Fruit fly (Drosophila melanogaster): Measurements from ENCODE around the gene rt.

rt gene

DNA sequence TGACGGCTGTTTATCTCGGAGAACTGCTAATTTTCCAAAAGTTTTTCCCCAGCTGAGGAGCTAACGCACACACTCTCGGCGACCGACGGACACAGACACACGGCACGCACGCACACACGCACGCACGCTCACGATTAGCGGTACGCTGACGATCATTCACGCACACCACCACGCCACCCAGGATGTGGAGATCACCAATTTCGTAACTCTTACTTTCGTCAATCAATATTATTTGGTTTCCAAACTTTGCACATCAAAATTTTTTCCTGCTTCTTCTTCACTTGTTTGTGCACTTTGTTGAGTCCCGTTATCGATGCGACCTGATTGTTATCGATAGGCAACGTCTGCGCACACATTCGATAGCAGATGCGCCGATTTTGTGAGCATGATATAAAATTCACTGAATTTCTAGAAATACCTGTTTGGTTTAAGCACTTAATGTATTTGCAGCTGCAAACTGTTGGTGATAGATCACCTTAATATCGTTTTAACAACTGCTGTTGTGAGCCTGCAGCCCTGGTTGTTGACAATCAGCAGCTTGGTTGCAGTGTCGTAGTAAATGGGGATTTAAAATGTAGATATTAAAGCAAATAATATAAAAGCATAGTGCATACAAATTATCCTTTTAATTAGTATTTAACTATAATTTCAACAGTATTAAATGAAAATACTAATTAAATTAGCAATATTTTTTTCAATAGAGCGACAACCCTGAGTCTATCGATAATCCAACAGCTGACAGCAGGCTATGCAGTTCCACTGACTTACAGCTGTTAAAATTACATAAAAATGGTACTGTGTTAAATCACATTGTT is 25.4 kb downstream of the rt start, which contains the start of the genes CG7394 and Mob2:
CG7394 (plus strand) TSS at position 51 of the 815 bp plus-strand sequence.
Mob2 (minus strand) TSS at position 288 of the 815 bp plus-strand sequence.
- no peak for TF ChIP-seq psq (optimal IDR thresholded peaks at IDR 0.05)
- no peak for TF ChIP-seq insv (optimal IDR thresholded peaks at IDR 0.05)
- TF ChIP-seq Sin3A (optimal IDR thresholded peaks at IDR 0.05): no peak
- no peak for TF ChIP-seq ttk (optimal IDR thresholded peaks at IDR 0.05)
- TF ChIP-seq h (optimal IDR thresholded peaks at IDR 0.05): no peak

DNA sequence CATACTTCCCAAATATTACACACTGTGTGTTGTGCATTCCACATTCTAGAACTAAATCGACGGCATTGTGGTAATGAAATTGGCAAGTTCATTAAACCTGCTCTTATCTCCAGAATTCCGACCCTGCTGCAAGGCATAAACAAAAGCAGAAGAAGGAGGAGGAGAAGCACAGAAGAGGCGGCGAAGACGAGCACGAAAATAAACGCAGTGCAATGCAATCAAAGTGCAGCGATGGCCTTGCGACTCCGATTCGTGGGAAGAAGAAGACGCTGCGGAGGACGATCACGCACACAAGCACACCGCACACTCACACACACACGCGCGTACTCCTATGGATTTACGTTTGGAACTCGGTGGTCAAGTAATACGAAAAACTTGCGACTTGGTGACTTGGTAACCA is 26.7 kb downstream of the rt start:
- TF ChIP-seq h (optimal IDR thresholded peaks at IDR 0.05): no peak
- TF ChIP-seq Myc (optimal IDR thresholded peaks at IDR 0.05): no peak
- TF ChIP-seq ttk (optimal IDR thresholded peaks at IDR 0.05): no peak
- TF ChIP-seq insv (optimal IDR thresholded peaks at IDR 0.05): no peak
- no peak for TF ChIP-seq psq (optimal IDR thresholded peaks at IDR 0.05)
- TF ChIP-seq Sin3A (optimal IDR thresholded peaks at IDR 0.05): no peak

DNA sequence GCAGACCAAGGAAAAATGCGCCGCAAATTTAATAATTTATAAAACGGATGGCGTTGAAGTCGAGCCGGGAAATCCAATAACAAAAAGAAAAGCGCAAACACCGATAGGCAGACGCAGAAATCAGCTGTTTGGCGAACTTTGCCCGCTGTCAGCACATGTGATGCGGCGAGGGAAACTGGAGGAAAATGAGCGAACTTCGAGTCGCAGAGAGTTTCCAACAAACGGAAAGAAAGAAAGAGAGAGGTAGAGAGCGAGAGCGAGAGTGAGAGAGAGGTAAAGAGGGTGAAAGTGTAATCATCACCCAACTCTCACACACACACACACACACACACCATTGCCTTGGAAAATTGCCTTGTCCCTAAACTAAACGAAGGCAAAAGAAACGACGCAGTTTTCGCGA is 30.4 kb downstream of the rt start:
- no peak for TF ChIP-seq ttk (optimal IDR thresholded peaks at IDR 0.05)
- no peak for TF ChIP-seq Sin3A (optimal IDR thresholded peaks at IDR 0.05)

DNA sequence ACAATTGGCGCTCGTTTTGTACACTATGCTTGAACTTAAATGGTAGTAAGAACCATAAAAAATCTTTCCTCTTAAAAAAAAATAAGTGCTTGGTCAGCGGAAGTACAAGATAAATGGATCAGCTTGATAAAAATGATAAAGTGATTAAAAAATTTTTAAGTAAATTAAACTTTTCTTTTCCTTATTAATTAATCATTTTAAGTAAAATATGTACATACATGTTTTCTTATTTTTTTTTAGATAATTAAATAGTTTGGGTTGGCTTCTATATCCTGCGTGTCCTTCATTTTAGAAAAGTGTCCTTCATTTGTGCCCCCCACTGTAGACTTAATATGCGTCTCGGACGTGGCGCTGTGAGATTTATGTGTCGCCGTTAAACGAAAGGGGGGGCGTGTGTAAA is 30.9 kb downstream of the rt start:
- TF ChIP-seq h (optimal IDR thresholded peaks at IDR 0.05) (no peak), psq (optimal IDR thresholded peaks at IDR 0.05) (no peak), Myc (optimal IDR thresholded peaks at IDR 0.05) (no peak), insv (optimal IDR thresholded peaks at IDR 0.05) (no peak), ttk (optimal IDR thresholded peaks at IDR 0.05) (no peak), Sin3A (optimal IDR thresholded peaks at IDR 0.05) (no peak)

DNA sequence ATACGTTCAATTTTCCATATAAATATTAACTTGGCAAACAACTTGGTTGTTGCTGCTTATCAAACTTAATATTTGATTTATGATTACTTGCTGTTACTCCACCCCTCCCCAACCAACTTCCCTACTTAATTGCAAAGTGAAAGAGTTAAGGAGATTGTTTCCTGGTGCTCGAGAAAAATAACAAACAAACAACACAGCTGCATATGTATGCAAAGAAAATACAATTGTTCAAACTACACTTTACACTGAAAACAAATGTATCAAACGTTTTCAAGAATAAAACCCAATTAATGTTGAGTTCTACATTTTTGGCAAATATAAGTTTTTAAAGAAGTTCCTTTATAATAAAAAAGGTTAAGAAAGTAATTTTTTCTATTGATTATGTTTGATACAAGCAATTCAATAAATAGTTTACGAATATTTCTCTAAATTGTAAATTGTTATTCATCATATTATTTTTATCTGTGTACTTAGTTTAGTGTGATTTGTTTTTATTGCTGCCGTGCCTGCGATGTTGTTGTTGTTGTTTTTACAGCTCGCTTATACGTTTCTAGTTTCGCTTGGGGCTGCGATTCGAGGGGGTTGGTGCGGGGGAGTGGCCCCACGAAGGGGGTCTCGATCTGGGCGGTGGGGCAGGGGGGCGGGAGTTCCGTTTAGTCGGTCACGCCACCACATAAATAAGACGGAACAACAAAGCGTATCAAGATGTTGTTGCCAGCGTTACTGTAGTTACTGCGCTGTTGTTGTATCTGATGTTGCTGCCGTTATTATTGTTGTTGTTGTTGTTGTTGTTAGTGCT is 31.7 kb downstream of the rt start:
- TF ChIP-seq Sin3A (optimal IDR thresholded peaks at IDR 0.05) (no peak), Myc (optimal IDR thresholded peaks at IDR 0.05) (no peak), h (optimal IDR thresholded peaks at IDR 0.05) (no peak), ttk (optimal IDR thresholded peaks at IDR 0.05) (no peak), insv (optimal IDR thresholded peaks at IDR 0.05) (no peak), psq (optimal IDR thresholded peaks at IDR 0.05) (no peak)

DNA sequence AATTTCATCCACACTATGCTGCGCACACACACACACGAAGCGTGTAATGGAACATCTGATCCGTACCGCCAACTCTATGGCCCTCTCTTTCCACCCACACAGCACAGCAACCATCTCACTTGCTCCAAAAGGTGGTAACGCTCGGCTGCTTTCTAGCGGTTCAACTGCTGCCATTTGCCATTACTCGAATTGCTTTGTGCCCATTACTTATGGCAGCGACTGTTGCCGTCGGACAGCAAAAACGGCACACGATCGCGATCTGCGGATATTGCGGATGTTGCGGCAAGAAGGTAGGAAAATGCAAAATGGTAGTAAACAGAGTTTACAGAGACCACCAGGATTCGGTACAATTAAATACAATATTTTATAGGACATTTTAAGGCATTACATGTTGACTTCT is 32.8 kb downstream of the rt start:
- TF ChIP-seq Sin3A (optimal IDR thresholded peaks at IDR 0.05): no peak
- TF ChIP-seq Myc (optimal IDR thresholded peaks at IDR 0.05): no peak
- no peak for TF ChIP-seq h (optimal IDR thresholded peaks at IDR 0.05)

DNA sequence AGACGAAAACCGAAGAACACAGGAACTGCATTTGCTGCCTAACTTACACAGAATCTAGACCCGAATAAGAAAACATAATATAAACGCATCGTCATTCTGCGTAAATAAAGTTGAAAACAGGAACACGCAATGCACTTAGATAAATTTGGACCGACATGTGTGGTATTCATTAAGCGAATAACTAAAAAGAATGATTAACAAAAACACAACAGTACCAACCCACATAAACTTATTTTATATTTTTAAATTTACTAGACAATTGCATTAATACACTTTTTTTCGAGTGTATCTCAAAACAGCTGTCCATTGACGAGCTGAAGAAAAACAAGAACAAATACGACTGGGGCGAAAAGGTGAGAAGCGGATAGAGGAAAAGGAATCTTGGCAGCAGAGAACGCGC is 33.2 kb downstream of the rt start:
- TF ChIP-seq insv (optimal IDR thresholded peaks at IDR 0.05): no peak

DNA sequence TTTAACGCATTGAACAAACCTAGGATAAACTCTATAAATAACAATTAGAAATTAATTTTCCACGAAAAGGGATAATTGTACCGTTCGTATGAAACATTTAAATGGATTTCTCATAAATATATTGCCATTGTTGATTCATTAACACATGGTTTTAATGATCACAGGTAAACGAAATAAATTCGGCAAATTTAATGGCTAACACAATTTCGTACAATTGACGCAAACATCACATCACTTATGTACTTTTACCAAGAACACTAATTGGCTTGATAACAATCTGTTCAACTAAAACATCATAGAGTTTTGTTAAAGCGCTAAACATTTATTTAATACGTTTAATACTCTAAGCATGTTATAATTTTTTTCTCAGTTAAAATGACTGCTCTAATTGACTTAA is 33.9 kb downstream of the rt start:
- TF ChIP-seq Sin3A (optimal IDR thresholded peaks at IDR 0.05) (no peak), ttk (optimal IDR thresholded peaks at IDR 0.05) (no peak), psq (optimal IDR thresholded peaks at IDR 0.05) (no peak), h (optimal IDR thresholded peaks at IDR 0.05) (no peak), insv (optimal IDR thresholded peaks at IDR 0.05) (no peak), Myc (optimal IDR thresholded peaks at IDR 0.05) (no peak)

DNA sequence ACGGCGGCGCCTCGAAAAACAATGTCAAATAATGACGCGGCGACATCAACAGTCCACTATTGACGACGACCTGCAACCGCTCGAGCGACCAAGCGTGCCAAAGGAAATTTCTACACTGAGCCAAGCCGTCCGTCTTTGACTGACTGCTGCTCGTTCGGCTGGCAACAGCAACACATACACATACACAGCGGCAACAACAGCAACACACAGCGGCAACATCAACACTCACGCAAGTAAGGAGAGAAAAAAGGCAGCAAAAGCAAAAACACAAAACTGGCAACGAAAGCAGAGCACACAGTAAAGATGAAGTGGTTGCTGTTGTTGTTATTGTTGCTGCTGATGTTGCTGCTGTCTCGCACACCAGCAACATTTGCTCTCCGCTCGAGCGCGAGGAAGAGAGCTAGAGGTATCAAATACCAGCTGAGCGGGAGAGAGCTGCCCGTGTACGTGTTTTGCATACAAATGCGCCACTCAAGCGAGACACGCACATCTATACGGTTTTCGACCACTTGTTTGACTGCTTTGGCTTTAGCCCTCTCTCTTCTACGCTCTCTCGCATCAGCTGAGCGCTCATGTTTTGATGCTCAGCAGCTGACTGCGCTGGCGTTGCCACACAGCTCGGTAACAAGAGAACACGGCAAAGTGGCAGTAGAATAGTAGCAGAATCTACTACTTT is 34.4 kb downstream of the rt start:
- TF ChIP-seq Sin3A (optimal IDR thresholded peaks at IDR 0.05) (no peak), h (optimal IDR thresholded peaks at IDR 0.05) (no peak), ttk (optimal IDR thresholded peaks at IDR 0.05) (no peak), Myc (optimal IDR thresholded peaks at IDR 0.05) (no peak)

DNA sequence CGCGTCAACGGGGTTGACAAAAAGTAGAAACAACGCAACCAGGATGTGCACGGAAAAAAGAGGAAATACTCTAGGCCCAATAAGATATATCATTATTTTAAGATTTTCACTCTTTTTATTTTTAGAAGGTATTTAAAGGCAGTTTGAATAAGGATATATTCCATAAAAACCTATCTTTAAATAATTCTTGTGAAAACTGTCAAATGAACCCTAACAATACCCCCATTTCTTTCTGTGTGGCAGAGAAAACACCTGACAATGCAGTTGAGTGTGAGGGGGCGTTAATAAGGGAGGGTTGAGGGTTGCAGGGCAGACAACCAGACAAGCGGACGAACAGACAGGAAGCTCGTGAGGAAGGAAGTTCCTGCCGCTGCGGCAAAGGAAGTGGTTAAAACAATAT is 35.6 kb downstream of the rt start:
- TF ChIP-seq insv (optimal IDR thresholded peaks at IDR 0.05): no peak
- TF ChIP-seq psq (optimal IDR thresholded peaks at IDR 0.05): no peak
- no peak for TF ChIP-seq Myc (optimal IDR thresholded peaks at IDR 0.05)
- TF ChIP-seq ttk (optimal IDR thresholded peaks at IDR 0.05): no peak
- TF ChIP-seq Sin3A (optimal IDR thresholded peaks at IDR 0.05): no peak

DNA sequence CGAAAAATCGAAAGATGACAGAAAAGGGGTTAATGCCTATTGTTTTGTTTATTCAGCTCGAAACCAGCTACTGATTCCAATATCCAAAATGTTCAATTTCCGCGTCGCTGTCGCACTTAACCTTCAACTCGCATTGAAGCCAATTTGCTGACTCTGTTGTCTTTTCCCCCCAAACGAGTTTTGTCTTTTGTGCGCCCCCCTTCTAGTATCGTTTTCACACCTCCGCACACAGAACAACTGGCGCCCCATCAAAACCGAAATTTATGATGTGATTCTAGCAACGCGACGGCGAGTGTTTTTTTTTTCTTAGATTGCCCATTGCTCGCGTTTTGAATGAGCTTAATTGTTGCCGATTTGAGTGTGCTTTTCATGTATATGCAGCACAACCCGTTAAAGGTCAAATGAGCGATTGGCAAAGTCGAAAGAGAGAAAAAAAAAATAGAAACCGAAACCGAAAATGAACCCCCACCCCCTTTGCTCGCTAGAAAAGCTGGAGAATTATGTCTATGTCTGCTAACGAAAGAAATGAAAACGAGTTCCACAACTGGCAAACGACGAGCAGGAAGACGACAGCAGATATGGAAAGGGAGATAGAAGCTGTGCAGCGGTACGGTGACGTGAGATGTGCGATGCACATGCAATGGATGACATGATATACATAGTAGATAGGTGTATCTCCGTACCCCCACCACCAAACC is 37.1 kb downstream of the rt start:
- TF ChIP-seq h (optimal IDR thresholded peaks at IDR 0.05): no peak
- no peak for TF ChIP-seq psq (optimal IDR thresholded peaks at IDR 0.05)
- TF ChIP-seq Sin3A (optimal IDR thresholded peaks at IDR 0.05): no peak
- TF ChIP-seq ttk (optimal IDR thresholded peaks at IDR 0.05): no peak
- TF ChIP-seq Myc (optimal IDR thresholded peaks at IDR 0.05): no peak
- TF ChIP-seq insv (optimal IDR thresholded peaks at IDR 0.05): no peak

DNA sequence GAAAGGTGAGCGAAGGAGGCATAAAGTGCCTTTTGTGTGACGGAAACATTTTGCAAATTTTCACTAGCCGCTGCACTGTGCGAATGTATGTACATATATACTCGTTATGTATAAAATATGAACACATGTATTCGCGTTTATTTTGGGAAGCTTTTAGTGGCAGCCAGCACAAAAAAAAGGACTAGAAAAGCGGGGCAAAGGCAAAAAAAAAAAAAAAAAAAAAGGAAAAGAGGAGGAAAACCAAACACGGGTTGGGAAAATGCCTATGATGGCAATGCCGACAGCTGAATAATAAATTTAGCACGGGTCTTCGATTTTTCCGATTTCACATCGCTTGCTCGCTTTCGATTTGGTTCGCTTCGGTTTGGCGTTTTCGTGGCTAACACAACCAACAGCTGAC is 38.1 kb downstream of the rt start:
- TF ChIP-seq ttk (optimal IDR thresholded peaks at IDR 0.05) (no peak), psq (optimal IDR thresholded peaks at IDR 0.05) (no peak), h (optimal IDR thresholded peaks at IDR 0.05) (no peak), insv (optimal IDR thresholded peaks at IDR 0.05) (no peak), Myc (optimal IDR thresholded peaks at IDR 0.05) (no peak), Sin3A (optimal IDR thresholded peaks at IDR 0.05) (no peak)

All from Kc167 (cell line).